Worm (Caenorhabditis elegans) whole organism, L2 larva: Measurements from ENCODE around the gene jkk-1.

Source experiments
- R02D3.7 ChIP-seq: fragments of 150-350 bp; optimal IDR thresholded peaks from 2 replicates; lab custom pipeline; 2014; ENCODE audit warnings: missing biosample characterization, missing genetic modification characterization
- aly-2 ChIP-seq: fragments of 150-350 bp; optimal IDR thresholded peaks from 2 replicates; lab custom pipeline; 2014; ENCODE audit warnings: missing biosample characterization, missing genetic modification characterization
- lin-13 ChIP-seq: fragments of 150-350 bp; optimal IDR thresholded peaks from 2 replicates; lab custom pipeline; 2014; ENCODE audit warnings: missing biosample characterization, missing genetic modification reagents, missing genetic modification characterization
- mdl-1 ChIP-seq, 2 experiments: fragments of 150-350 bp in 1 of 2; sonication (generic microtip) in 1 of 2; optimal IDR thresholded peaks; 2 replicates each; lab custom pipeline; 2017; ENCODE audit warnings: missing biosample characterization in 2 of 2, missing genetic modification characterization in 2 of 2
- nhr-12 ChIP-seq: fragments of 150-350 bp; optimal IDR thresholded peaks from 2 replicates; lab custom pipeline; 2014; ENCODE audit warnings: missing biosample characterization, missing genetic modification characterization
- snpc-4 ChIP-seq: fragments of 150-350 bp; optimal IDR thresholded peaks from 2 replicates; lab custom pipeline; 2014; ENCODE audit warnings: missing biosample characterization, missing genetic modification characterization
- unc-62 ChIP-seq: fragments of 150-350 bp; optimal IDR thresholded peaks from 2 replicates; lab custom pipeline; 2014; ENCODE audit warnings: missing biosample characterization, missing genetic modification reagents, missing genetic modification characterization
- ztf-11 ChIP-seq: sonication (generic microtip); optimal IDR thresholded peaks from 2 replicates; lab custom pipeline; 2017; ENCODE audit warnings: missing biosample characterization, missing genetic modification characterization

DNA sequence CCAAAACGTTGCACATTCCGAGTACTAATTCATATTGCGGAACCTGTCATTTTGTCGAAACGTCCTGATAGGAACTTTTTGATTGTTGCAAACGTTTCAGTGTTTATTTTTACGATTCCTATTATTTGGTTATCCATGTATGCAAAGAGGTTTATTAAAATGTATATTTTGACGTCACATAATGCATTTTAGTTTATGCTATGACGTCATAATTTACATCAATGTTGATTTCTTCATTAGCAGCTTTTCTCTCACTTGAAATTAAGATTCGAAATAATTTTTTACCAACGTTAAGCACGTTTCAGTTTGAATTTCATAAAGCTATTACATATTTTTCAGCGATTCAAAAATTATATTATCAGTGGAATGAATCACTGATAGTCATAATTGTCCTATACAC lies 1.7 kb upstream of the jkk-1 start:
- TF ChIP-seq ztf-11, result no peak
- no peak for TF ChIP-seq unc-62 (GFP tag; lab: Kevin White, UChicago)
- no peak for TF ChIP-seq R02D3.7
- no peak for TF ChIP-seq lin-13 (GFP tag; lab: Kevin White, UChicago)
- no peak for TF ChIP-seq nhr-12 (tag; lab: Kevin White, UChicago)
- no peak for TF ChIP-seq mdl-1 (tag; optimal IDR thresholded peaks at IDR 0.05; lab: Kevin White, UChicago)
- TF ChIP-seq snpc-4, result no peak
- no peak for TF ChIP-seq aly-2 (tag; lab: Kevin White, UChicago)
